Worm (Caenorhabditis elegans): ENCODE results near the gene VF13D12L.3.

The VF13D12L.3 gene

ce11 chrII:11731174-11731724 lies 25.4 kb downstream of the VF13D12L.3 start (continued):
- TF ChIP-seq tbx-9 (tag; optimal IDR thresholded peaks at IDR 0.05; ENCODE audit: borderline replicate concordance), result no peak
- TF ChIP-seq cebp-1 (GFP tag; IDR thresholded peaks at IDR 0.05), result no peak
- TF ChIP-seq cebp-1 (tag; optimal IDR thresholded peaks at IDR 0.05), result peak; percentile 42
- no peak for TF ChIP-seq hlh-26 (GFP tag; conservative IDR thresholded peaks at IDR 0.05)
- no peak for TF ChIP-seq C06A6.2 (GFP tag; conservative IDR thresholded peaks at IDR 0.05)
- peak; percentile 67 for TF ChIP-seq gei-17 (GFP tag; optimal IDR thresholded peaks at IDR 0.05)
- TF ChIP-seq mes-4 (tag; optimal IDR thresholded peaks at IDR 0.05), result no peak
- TF ChIP-seq egl-18 (GFP tag; IDR thresholded peaks at IDR 0.05), result no peak
- no peak for TF ChIP-seq somi-1 (GFP tag; optimal IDR thresholded peaks at IDR 0.05)
- no peak for TF ChIP-seq ama-1 (optimal IDR thresholded peaks at IDR 0.05)
- no peak for TF ChIP-seq ama-1 (GFP tag; optimal IDR thresholded peaks at IDR 0.05)
- TF ChIP-seq ceh-58 (GFP tag; IDR thresholded peaks at IDR 0.05), result no peak
- no peak for TF ChIP-seq D2030.7 (GFP tag; IDR thresholded peaks at IDR 0.05)
- TF ChIP-seq fkh-3 (tag; optimal IDR thresholded peaks at IDR 0.05), result peak; percentile 39
- TF ChIP-seq lin-54 (GFP tag; optimal IDR thresholded peaks at IDR 0.05), result no peak
- no peak for TF ChIP-seq ets-4 (GFP tag; optimal IDR thresholded peaks at IDR 0.05)
- TF ChIP-seq B0019.2 (GFP tag; conservative IDR thresholded peaks at IDR 0.05), result no peak
- TF ChIP-seq snpc-4 (GFP tag; optimal IDR thresholded peaks at IDR 0.05), result no peak
- peak in 1 of 4 experiments; percentile 13 for TF ChIP-seq snpc-4 (tag; optimal IDR thresholded peaks at IDR 0.05)
- peak; percentile 49 for TF ChIP-seq ztf-26 (tag; optimal IDR thresholded peaks at IDR 0.05)
- peak in 1 of 3 experiments; percentile 40 for TF ChIP-seq lin-35 (GFP tag; optimal IDR thresholded peaks at IDR 0.05)
- no peak for TF ChIP-seq efl-1 (GFP tag; optimal IDR thresholded peaks at IDR 0.05)
- peak; percentile 27 for TF ChIP-seq ztf-18 (tag; optimal IDR thresholded peaks at IDR 0.05)
- peak; percentile 61; the same call in 1 of the 2 replicates for TF ChIP-seq Y56A3A.18 (GFP tag; IDR thresholded peaks at IDR 0.05)
- no peak for TF ChIP-seq rec-8 (tag; optimal IDR thresholded peaks at IDR 0.05)
- no peak for TF ChIP-seq Y53F4B.3 (GFP tag; IDR thresholded peaks at IDR 0.05)
- TF ChIP-seq hsf-1 (GFP tag; IDR thresholded peaks at IDR 0.05), result no peak
- TF ChIP-seq sdz-38 (tag; optimal IDR thresholded peaks at IDR 0.05), result no peak
- TF ChIP-seq nhr-90 (tag; optimal IDR thresholded peaks at IDR 0.05), result peak; percentile 48
- TF ChIP-seq F52B5.7 (tag; optimal IDR thresholded peaks at IDR 0.05), result no peak
- TF ChIP-seq madf-10 (tag; optimal IDR thresholded peaks at IDR 0.05), result peak; percentile 58
- no peak for TF ChIP-seq ztf-3 (GFP tag; optimal IDR thresholded peaks at IDR 0.05)
- TF ChIP-seq T07F8.4 (tag; optimal IDR thresholded peaks at IDR 0.05), result no peak
- TF ChIP-seq F57C9.4 (tag; optimal IDR thresholded peaks at IDR 0.05), result no peak
- no peak for TF ChIP-seq him-1 (tag; optimal IDR thresholded peaks at IDR 0.05)
- peak; percentile 89 for TF ChIP-seq B0336.3 (GFP tag; IDR thresholded peaks at IDR 0.05)
- TF ChIP-seq hlh-12 (tag; optimal IDR thresholded peaks at IDR 0.05), result no peak
- peak; percentile 63 for TF ChIP-seq lin-40 (tag; optimal IDR thresholded peaks at IDR 0.05)
- peak; percentile 62 for TF ChIP-seq nhr-80 (tag; optimal IDR thresholded peaks at IDR 0.05)
- peak; percentile 20 for TF ChIP-seq madf-6 (GFP tag; IDR thresholded peaks at IDR 0.05)
- no peak for TF ChIP-seq dpff-1 (tag; optimal IDR thresholded peaks at IDR 0.05)
- TF ChIP-seq ztf-28 (GFP tag; IDR thresholded peaks at IDR 0.05), result no peak
- peak in 1 of 2 experiments; percentile 9 for TF ChIP-seq let-607 (tag; optimal IDR thresholded peaks at IDR 0.05)
- TF ChIP-seq F23B12.7 (tag; optimal IDR thresholded peaks at IDR 0.05; ENCODE audit: insufficient read depth), result no peak
- peak; percentile 23; the same call in 1 of the 2 replicates for TF ChIP-seq ceh-91 (GFP tag; IDR thresholded peaks at IDR 0.05)
- no peak for TF ChIP-seq lir-1 (GFP tag; conservative IDR thresholded peaks at IDR 0.05)

Measured in whole organism, young adult.